Worm (Caenorhabditis elegans) whole organism, L4 larva: Measurements from ENCODE around the gene Y55F3AM.9.
A peak's percentile ranks its signal among the peaks of the same experiment; 100 is the strongest.

Experiments used
- D1046.2 ChIP-seq: fragments of 200-800 bp; sonication (Bioruptor generic); IDR thresholded peaks from 2 replicates; pipeline ENCODE4 v1.3.6; 2022; ENCODE audit warnings: missing genetic modification characterization, missing compliant biosample characterization
- F37D6.2 ChIP-seq: sonication (generic microtip); optimal IDR thresholded peaks from 2 replicates; lab custom pipeline; 2016; ENCODE audit warnings: mild to moderate bottlenecking, missing genetic modification characterization, missing compliant biosample characterization
- R02D3.7 ChIP-seq: fragments of 150-350 bp; sonication (generic microtip); optimal IDR thresholded peaks from 3 replicates; lab custom pipeline; 2014; ENCODE audit warnings: missing biosample characterization, missing genetic modification characterization
- T20F7.1 ChIP-seq: fragments of 200-800 bp; sonication (Bioruptor generic); optimal IDR thresholded peaks from 2 replicates; lab custom pipeline; 2018; ENCODE audit warnings: mild to moderate bottlenecking, missing genetic modification characterization, missing compliant biosample characterization
- Y105C5A.15 ChIP-seq: fragments of 200-800 bp; sonication (Bioruptor generic); IDR thresholded peaks from 2 replicates; pipeline ENCODE4 v1.3.6; 2022; ENCODE audit warnings: missing genetic modification characterization, missing compliant biosample characterization
- Y48G9A.11 ChIP-seq: fragments of 200-800 bp; sonication (Bioruptor generic); IDR thresholded peaks from 2 replicates; pipeline ENCODE4 v1.3.6; 2022; ENCODE audit warnings: missing genetic modification reagents, missing genetic modification characterization, missing compliant biosample characterization
- Y75B8A.6 ChIP-seq: fragments of 200-800 bp; sonication (Bioruptor generic); IDR thresholded peaks from 2 replicates; pipeline ENCODE4 v1.3.6; 2022; ENCODE audit warnings: missing genetic modification reagents, missing genetic modification characterization, missing compliant biosample characterization
- ZK337.2 ChIP-seq: fragments of 200-800 bp; sonication (Bioruptor generic); IDR thresholded peaks from 2 replicates; pipeline ENCODE4 v1.3.6; 2022; ENCODE audit warnings: missing genetic modification reagents, missing genetic modification characterization, missing compliant biosample characterization
- aha-1 ChIP-seq: fragments of 150-350 bp; peaks from one replicate; lab custom pipeline; 2014; ENCODE audit warnings: missing biosample characterization, missing genetic modification characterization
- attf-4 ChIP-seq: sonication (generic microtip); optimal IDR thresholded peaks from 3 replicates; lab custom pipeline; 2017; ENCODE audit warnings: missing biosample characterization, missing genetic modification characterization
- ceh-28 ChIP-seq: fragments of 150-350 bp; optimal IDR thresholded peaks from 2 replicates; lab custom pipeline; 2014; ENCODE audit warnings: missing biosample characterization, missing genetic modification reagents, missing genetic modification characterization
- ceh-32 ChIP-seq: sonication (generic microtip); optimal IDR thresholded peaks from 2 replicates; lab custom pipeline; 2016; ENCODE audit warnings: mild to moderate bottlenecking, missing genetic modification characterization, missing compliant biosample characterization; ENCODE audit not compliant: poor library complexity
- ceh-82 ChIP-seq: sonication (generic microtip); optimal IDR thresholded peaks from 2 replicates; lab custom pipeline; 2017; ENCODE audit warnings: missing biosample characterization, missing genetic modification characterization
- daf-16 ChIP-seq, 3 experiments: sonication (generic microtip); optimal IDR thresholded peaks; 2 replicates each; lab custom pipeline; 2016 to 2017; ENCODE audit warnings: missing genetic modification characterization in 3 of 3, missing genetic modification reagents in 3 of 3, mild to moderate bottlenecking in 2 of 3, missing compliant biosample characterization in 2 of 3, missing biosample characterization in 1 of 3, moderate library complexity in 1 of 3
- daf-19 ChIP-seq: fragments of 200-800 bp; sonication (Bioruptor generic); conservative IDR thresholded peaks from 2 replicates; pipeline ENCODE4 v1.3.6; 2022; ENCODE audit warnings: missing genetic modification characterization, missing compliant biosample characterization
- dmd-8 ChIP-seq: fragments of 200-800 bp; sonication (Bioruptor generic); IDR thresholded peaks from 2 replicates; pipeline ENCODE4 v1.3.6; 2022; ENCODE audit warnings: missing genetic modification characterization, missing compliant biosample characterization
- dmd-9 ChIP-seq: fragments of 200-800 bp; sonication (Bioruptor generic); IDR thresholded peaks from 2 replicates; pipeline ENCODE4 v1.3.6; 2022; ENCODE audit warnings: missing genetic modification reagents, missing genetic modification characterization, missing compliant biosample characterization
- dpl-1 ChIP-seq: fragments of 150-350 bp; optimal IDR thresholded peaks from 2 replicates; lab custom pipeline; 2014; ENCODE audit warnings: missing biosample characterization, missing genetic modification reagents, missing genetic modification characterization
- dve-1 ChIP-seq: sonication (generic microtip); optimal IDR thresholded peaks from 2 replicates; lab custom pipeline; 2017; ENCODE audit warnings: antibody characterized with exemption, mild to moderate bottlenecking, missing genetic modification characterization, missing compliant biosample characterization; ENCODE audit not compliant: insufficient read depth
- gei-8 ChIP-seq: fragments of 200-800 bp; sonication (Bioruptor generic); optimal IDR thresholded peaks from 2 replicates; lab custom pipeline; 2018; ENCODE audit warnings: mild to moderate bottlenecking, missing genetic modification characterization, missing compliant biosample characterization
- lin-29 ChIP-seq: fragments of 200-800 bp; sonication (Bioruptor generic); IDR thresholded peaks from 2 replicates; pipeline ENCODE4 v1.3.6; 2022; ENCODE audit warnings: missing genetic modification reagents, missing genetic modification characterization, missing compliant biosample characterization
- lin-38 ChIP-seq: fragments of 200-800 bp; sonication (Bioruptor generic); IDR thresholded peaks from 2 replicates; pipeline ENCODE4 v1.3.6; 2022; ENCODE audit warnings: missing genetic modification reagents, missing genetic modification characterization, missing compliant biosample characterization
- lir-3 ChIP-seq: sonication (generic microtip); optimal IDR thresholded peaks from 2 replicates; lab custom pipeline; 2016; ENCODE audit warnings: mild to moderate bottlenecking, missing genetic modification characterization, missing compliant biosample characterization
- lsy-2 ChIP-seq, 2 experiments: fragments of 150-350 bp in 1 of 2; sonication (generic microtip) in 1 of 2; optimal IDR thresholded peaks; 2 replicates each; lab custom pipeline; 2014 to 2017; ENCODE audit warnings: missing biosample characterization in 2 of 2, missing genetic modification characterization in 2 of 2
- mep-1 ChIP-seq: fragments of 150-350 bp; sonication (generic microtip); optimal IDR thresholded peaks from 3 replicates; lab custom pipeline; 2014; ENCODE audit warnings: missing biosample characterization, missing genetic modification characterization
- mes-2 ChIP-seq: sonication (generic microtip); optimal IDR thresholded peaks from 2 replicates; lab custom pipeline; 2016; ENCODE audit warnings: missing genotype, mild to moderate bottlenecking, missing genetic modification characterization, missing compliant biosample characterization; ENCODE audit not compliant: poor library complexity, severe bottlenecking
- mxl-3 ChIP-seq: fragments of 200-800 bp; sonication (Bioruptor generic); optimal IDR thresholded peaks from 2 replicates; lab custom pipeline; 2018; ENCODE audit warnings: mild to moderate bottlenecking, missing genetic modification characterization, missing compliant biosample characterization
- nhr-11 ChIP-seq: fragments of 150-350 bp; optimal IDR thresholded peaks from 2 replicates; lab custom pipeline; 2014; ENCODE audit warnings: missing biosample characterization, missing genetic modification characterization
- nhr-111 ChIP-seq: fragments of 200-800 bp; sonication (Bioruptor generic); optimal IDR thresholded peaks from 2 replicates; lab custom pipeline; 2018; ENCODE audit warnings: mild to moderate bottlenecking, missing genetic modification characterization, missing compliant biosample characterization
- nhr-237 ChIP-seq: sonication (generic microtip); optimal IDR thresholded peaks from 2 replicates; lab custom pipeline; 2017; ENCODE audit warnings: missing biosample characterization, missing genetic modification characterization
- nhr-25 ChIP-seq: sonication (generic microtip); optimal IDR thresholded peaks from 2 replicates; lab custom pipeline; 2017; ENCODE audit warnings: missing genetic modification characterization, mild to moderate bottlenecking, missing compliant biosample characterization, antibody characterized with exemption, moderate library complexity, borderline replicate concordance; ENCODE audit not compliant: insufficient read depth
- nhr-48 ChIP-seq: sonication (generic microtip); optimal IDR thresholded peaks from 2 replicates; lab custom pipeline; 2016; ENCODE audit warnings: mild to moderate bottlenecking, missing genetic modification characterization, missing compliant biosample characterization
- nhr-6 ChIP-seq: fragments of 150-350 bp; optimal IDR thresholded peaks from 2 replicates; lab custom pipeline; 2014; ENCODE audit warnings: missing biosample characterization, missing genetic modification characterization
- set-16 ChIP-seq: fragments of 200-800 bp; sonication (Bioruptor generic); IDR thresholded peaks from 2 replicates; pipeline ENCODE4 v1.3.6; 2022; ENCODE audit warnings: missing genetic modification reagents, missing genetic modification characterization, missing compliant biosample characterization
- snpc-4 ChIP-seq: fragments of 150-350 bp; optimal IDR thresholded peaks from 2 replicates; lab custom pipeline; 2014; ENCODE audit warnings: missing biosample characterization, missing genetic modification characterization
- zfp-2 ChIP-seq: sonication (generic microtip); optimal IDR thresholded peaks from 2 replicates; lab custom pipeline; 2016; ENCODE audit warnings: mild to moderate bottlenecking, missing genetic modification characterization, missing compliant biosample characterization
- zfp-3 ChIP-seq: fragments of 200-800 bp; sonication (Bioruptor generic); conservative IDR thresholded peaks from 2 replicates; pipeline ENCODE4 v1.3.6; 2022; ENCODE audit warnings: missing genetic modification reagents, missing genetic modification characterization, missing compliant biosample characterization
- ztf-11 ChIP-seq: fragments of 150-350 bp; optimal IDR thresholded peaks from 2 replicates; lab custom pipeline; 2014; ENCODE audit warnings: missing biosample characterization, missing genetic modification characterization

Y55F3AM.9 gene

ce11 chrIV:1056263-1056942, 46.9 kb upstream of the Y55F3AM.9 start, which contains the start of the genes Y55F3AM.13 and mrps-25:
Gene Y55F3AM.13 (minus strand): TSS chrIV:1056313.
Gene mrps-25 (plus strand): TSS chrIV:1056892.
- TF ChIP-seq dmd-9 (GFP tag; lab: Robert Waterston, UW) (no peak), R02D3.7 (tag; lab: Kevin White, UChicago) (peak; percentile 54), lsy-2 (tag; optimal IDR thresholded peaks at IDR 0.05; lab: Kevin White, UChicago) (peak in 1 of 2 experiments; percentile 59), T20F7.1 (peak; percentile 99), lin-38 (GFP tag; lab: Robert Waterston, UW) (0 out of 2 replicates have a peak, but pooled peaks have one; percentile 21), Y48G9A.11 (GFP tag; lab: Robert Waterston, UW) (peak; percentile 91), dmd-8 (GFP tag; lab: Robert Waterston, UW) (no peak), dpl-1 (GFP tag; lab: Kevin White, UChicago) (peak; percentile 42)

DNA sequence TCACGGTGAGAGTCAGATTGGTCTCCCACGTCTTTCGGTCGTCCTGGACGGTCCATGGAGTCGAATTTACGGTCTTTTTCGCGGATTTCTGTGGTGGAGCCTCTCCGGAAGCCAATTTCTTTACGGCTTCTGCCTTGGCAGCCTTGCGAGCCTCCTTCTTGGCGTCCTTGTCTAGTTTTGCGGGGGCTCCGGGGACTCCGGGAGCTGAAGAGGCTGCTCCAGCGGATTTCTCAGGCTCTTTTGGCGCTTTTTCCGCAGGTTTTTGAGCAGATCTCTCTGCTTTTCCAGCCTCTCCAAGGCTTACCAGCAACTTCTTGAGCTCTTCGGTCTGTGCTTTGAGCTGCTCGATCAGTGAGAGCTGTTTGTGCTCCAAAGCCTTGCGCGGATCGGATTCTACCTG, 46.2 kb upstream of the Y55F3AM.9 start:
- TF ChIP-seq set-16 (GFP tag; lab: Robert Waterston, UW) = peak; percentile 90
- TF ChIP-seq lin-29 (GFP tag; lab: Robert Waterston, UW) = no peak
- TF ChIP-seq F37D6.2 = no peak
- TF ChIP-seq daf-19 (GFP tag; lab: Robert Waterston, UW) = no peak
- no peak for TF ChIP-seq ceh-32 (tag; lab: Kevin White, UChicago)
- TF ChIP-seq nhr-25 (tag; lab: Kevin White, UChicago) = no peak
- TF ChIP-seq aha-1 (tag; lab: Kevin White, UChicago) = peak; percentile 8
- TF ChIP-seq nhr-6 = no peak
- no peak for TF ChIP-seq zfp-3 (GFP tag; lab: Robert Waterston, UW)
- no peak for TF ChIP-seq lir-3 (tag; lab: Kevin White, UChicago)
- no peak for TF ChIP-seq mxl-3 (GFP tag; lab: Kevin White, UChicago)
- no peak for TF ChIP-seq dve-1 (tag; lab: Kevin White, UChicago)
- no peak for TF ChIP-seq D1046.2 (GFP tag; lab: Robert Waterston, UW)
- no peak for TF ChIP-seq zfp-2 (tag; lab: Kevin White, UChicago)
- TF ChIP-seq, all 104 proteins: peak for 2

- TF ChIP-seq gei-8 (GFP tag; lab: Kevin White, UChicago) (no peak), nhr-111 (GFP tag; lab: Kevin White, UChicago) (no peak), nhr-11 (tag; lab: Kevin White, UChicago) (no peak), nhr-48 (tag; lab: Kevin White, UChicago) (no peak), daf-19 (GFP tag; lab: Robert Waterston, UW) (no peak), lin-38 (GFP tag; lab: Robert Waterston, UW) (peak; percentile 27; the same call in 1 of the 2 replicates), Y105C5A.15 (no peak), nhr-237 (tag; lab: Kevin White, UChicago) (no peak), T20F7.1 (peak; percentile 96), lsy-2 (tag; optimal IDR thresholded peaks at IDR 0.05; lab: Kevin White, UChicago) (peak in 1 of 2 experiments; percentile 50), mep-1 (tag; lab: Kevin White, UChicago) (peak; percentile 18), dpl-1 (GFP tag; lab: Kevin White, UChicago) (peak; percentile 30), ZK337.2 (no peak), mes-2 (tag; lab: Kevin White, UChicago) (peak; percentile 42), aha-1 (tag; lab: Kevin White, UChicago) (peak; percentile 23), ztf-11 (tag; lab: Kevin White, UChicago) (no peak), daf-16 (GFP tag; optimal IDR thresholded peaks at IDR 0.05; lab: Kevin White, UChicago) (no peak), daf-16 (tag; optimal IDR thresholded peaks at IDR 0.05; lab: Kevin White, UChicago) (peak; percentile 23), R02D3.7 (tag; lab: Kevin White, UChicago) (peak; percentile 77), Y75B8A.6 (no peak), attf-4 (no peak), snpc-4 (tag; lab: Kevin White, UChicago) (no peak), ceh-28 (no peak), ceh-82 (tag; lab: Kevin White, UChicago) (no peak), Y48G9A.11 (GFP tag; lab: Robert Waterston, UW) (peak; percentile 99), nhr-25 (tag; lab: Kevin White, UChicago) (no peak)
These were observed 45.2 kb upstream of the Y55F3AM.9 start, which contains the start of gene dcap-1 for ce11 chrIV:1054736-1055135. Gene dcap-1 (minus strand): TSS chrIV:1054794.
